Worm (Caenorhabditis elegans): Measurements from ENCODE around the gene F22E5.17.

ce11 chrII:2692476-2692875 is 14.6 kb downstream of the F22E5.17 start, which contains the start of gene set-11:
- TF ChIP-seq flh-1 (GFP tag; optimal IDR thresholded peaks at IDR 0.05): no peak
- TF ChIP-seq sem-2 (GFP tag; optimal IDR thresholded peaks at IDR 0.05): no peak
- no peak for TF ChIP-seq ztf-11 (tag; optimal IDR thresholded peaks at IDR 0.05)
- no peak for TF ChIP-seq snpc-4 (tag; optimal IDR thresholded peaks at IDR 0.05)
- TF ChIP-seq lin-13 (tag; optimal IDR thresholded peaks at IDR 0.05): no peak
